Worm (Caenorhabditis elegans): ENCODE results near the gene pifk-1.

pifk-1 gene

DNA sequence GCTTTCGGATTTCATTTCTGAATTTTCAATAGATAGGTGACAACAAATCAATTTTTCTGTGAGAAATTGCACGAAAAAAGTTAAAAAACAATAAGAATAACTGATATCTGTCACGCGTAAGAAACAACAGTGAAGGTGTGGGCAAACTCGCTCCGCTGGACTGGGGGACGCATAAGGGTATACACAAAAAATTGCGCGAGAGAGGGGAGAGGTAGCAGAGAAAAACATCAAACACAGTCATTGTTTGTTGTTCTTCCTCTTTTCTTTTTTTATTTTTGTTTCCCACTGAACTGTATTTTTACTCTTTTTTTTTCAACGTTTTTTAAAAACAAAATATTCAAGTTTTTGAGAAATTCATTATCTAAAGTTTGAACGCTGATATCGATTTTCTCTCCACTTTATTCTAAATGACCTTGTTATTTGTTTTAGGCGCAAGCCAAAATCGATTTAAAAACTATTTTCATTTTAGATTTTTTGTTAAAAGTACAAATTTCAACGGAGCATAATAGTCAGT is at the start of gene pifk-1, which contains the start of gene tbc-11:
pifk-1 (minus strand) TSS at position 17 of the 514 bp plus-strand sequence.
tbc-11 (plus strand) TSS at position 464 of the 514 bp plus-strand sequence.
- TF ChIP-seq unc-62 (GFP tag; optimal IDR thresholded peaks at IDR 0.05): no peak

DNA sequence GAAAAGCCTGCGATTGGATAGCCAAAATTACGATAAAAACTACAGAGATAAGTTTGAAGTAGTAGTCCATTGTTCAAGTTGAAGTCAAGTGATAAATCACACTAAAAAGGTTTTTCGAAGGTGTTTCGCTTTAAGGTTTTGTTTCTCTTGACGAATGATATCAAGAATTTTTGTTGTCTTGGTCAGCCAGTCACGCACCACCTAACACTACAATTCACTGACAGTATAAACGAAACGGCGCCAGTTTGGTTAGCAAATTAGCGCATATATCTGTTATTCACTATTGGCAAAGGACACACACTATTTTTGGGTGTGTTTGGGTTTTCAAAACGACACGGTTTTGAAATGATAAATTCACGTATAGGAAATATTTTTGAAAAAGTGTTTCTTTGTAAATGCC is 45.8 kb upstream of the pifk-1 start, which contains the start of gene C44C1.6:
C44C1.6 (minus strand) TSS at position 199 of the 400 bp plus-strand sequence.
- TF ChIP-seq unc-62 (GFP tag; optimal IDR thresholded peaks at IDR 0.05): no peak

- TF ChIP-seq unc-62 (GFP tag; optimal IDR thresholded peaks at IDR 0.05): no peak
These were observed 38.9 kb upstream of the pifk-1 start, which contains the start of gene ncs-1 for ce11 chrX:963171-963570. Gene ncs-1 (minus strand): TSS chrX:963271.

ce11 chrX:960139-960538 is 35.8 kb upstream of the pifk-1 start:
- no peak for TF ChIP-seq unc-62 (GFP tag; optimal IDR thresholded peaks at IDR 0.05)

DNA sequence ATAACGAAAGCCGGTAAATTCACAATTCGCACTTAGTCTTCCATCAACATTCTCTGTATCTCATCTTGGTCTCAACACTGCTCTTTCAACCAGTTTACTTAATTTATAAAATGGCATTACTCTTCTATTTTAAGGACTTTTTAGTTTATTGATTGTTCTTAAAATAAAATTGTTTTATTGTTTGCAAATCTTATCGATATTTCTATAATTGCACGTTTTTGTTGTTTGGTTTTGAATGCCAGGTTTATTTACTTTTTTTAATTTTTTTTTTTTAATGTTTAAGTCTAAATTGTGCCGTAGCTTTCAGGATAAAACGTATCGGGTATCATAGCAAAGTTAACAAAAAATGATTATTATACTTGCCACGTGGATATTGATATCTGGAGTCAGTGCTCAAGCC is 33.3 kb upstream of the pifk-1 start, which contains the start of gene chil-10:
chil-10 (plus strand) TSS at position 301 of the 400 bp plus-strand sequence.
- TF ChIP-seq unc-62 (GFP tag; optimal IDR thresholded peaks at IDR 0.05): no peak

- no peak for TF ChIP-seq unc-62 (GFP tag; optimal IDR thresholded peaks at IDR 0.05)
These were observed 30.3 kb upstream of the pifk-1 start, which contains the start of gene apm-3 for ce11 chrX:954499-955061. Gene apm-3 (plus strand): TSS chrX:954975.

- no peak for TF ChIP-seq unc-62 (GFP tag; optimal IDR thresholded peaks at IDR 0.05)
These were observed 28.3 kb upstream of the pifk-1 start for ce11 chrX:952557-953083.

DNA sequence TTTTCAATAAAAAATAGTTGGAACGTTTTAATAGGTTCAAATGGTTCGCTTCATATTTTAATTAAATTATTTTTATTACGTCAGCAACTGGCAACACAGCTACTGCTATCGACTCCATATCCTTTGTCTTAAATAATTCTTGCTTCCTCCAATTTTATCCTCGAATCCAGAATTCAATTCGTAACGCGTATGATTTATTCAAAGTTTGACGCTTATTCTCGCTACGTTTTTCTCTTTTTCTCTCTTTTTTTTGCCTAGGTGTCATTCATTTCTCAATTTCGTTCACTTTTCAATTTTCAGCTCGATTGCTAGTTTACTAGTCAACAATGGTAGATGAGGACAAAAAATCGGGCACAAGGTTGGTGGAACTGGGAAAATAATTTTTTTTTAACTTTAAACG is 26.2 kb upstream of the pifk-1 start, which contains the start of gene arr-1:
arr-1 (plus strand) TSS at position 301 of the 400 bp plus-strand sequence.
- no peak for TF ChIP-seq unc-62 (GFP tag; optimal IDR thresholded peaks at IDR 0.05)

- TF ChIP-seq unc-62 (GFP tag; optimal IDR thresholded peaks at IDR 0.05): peak; percentile 35
These were observed 25.2 kb upstream of the pifk-1 start for ce11 chrX:949466-949865.

DNA sequence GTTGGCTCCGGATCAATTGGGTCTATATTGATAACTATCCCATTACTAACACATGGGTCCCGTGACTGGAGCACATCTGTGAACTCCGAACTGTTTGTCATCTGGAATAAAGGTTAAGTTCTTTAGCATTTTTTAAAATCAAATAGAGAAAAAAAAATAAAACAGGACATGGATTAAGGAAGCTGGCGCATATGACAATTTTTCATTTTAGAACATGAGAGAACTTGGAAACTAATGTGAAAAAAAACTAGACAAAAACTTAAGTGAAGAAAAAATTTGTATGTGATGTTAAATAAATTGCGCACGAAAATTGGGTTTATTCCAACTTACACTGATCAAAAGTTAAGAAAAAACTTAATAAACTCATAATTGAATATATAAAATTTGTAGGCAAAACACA is 24.5 kb upstream of the pifk-1 start, which contains the start of gene sms-2:
sms-2 (minus strand) TSS at position 101 of the 400 bp plus-strand sequence.
- no peak for TF ChIP-seq unc-62 (GFP tag; optimal IDR thresholded peaks at IDR 0.05)

ce11 chrX:947885-948284 is 23.6 kb upstream of the pifk-1 start:
- no peak for TF ChIP-seq unc-62 (GFP tag; optimal IDR thresholded peaks at IDR 0.05)

DNA sequence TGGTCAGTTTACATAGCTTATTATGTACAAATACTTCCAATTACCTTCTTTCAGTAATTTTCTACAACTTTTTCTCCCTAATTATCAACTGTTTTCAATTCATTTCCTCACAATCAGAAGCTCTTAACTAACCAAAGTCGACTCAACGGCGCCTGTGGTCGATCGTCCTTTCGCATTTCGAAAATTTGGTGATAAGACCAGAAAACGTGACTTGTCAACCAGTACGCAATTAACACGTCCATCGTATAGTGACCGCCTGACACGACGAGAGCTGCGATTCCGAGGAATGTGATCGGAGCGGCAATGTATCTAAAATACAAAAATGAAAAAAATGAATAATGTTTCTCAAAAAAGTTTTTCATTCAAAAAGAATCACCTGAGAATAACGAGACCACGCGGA is 21.4 kb upstream of the pifk-1 start:
- TF ChIP-seq unc-62 (GFP tag; optimal IDR thresholded peaks at IDR 0.05): no peak

- no peak for TF ChIP-seq unc-62 (GFP tag; optimal IDR thresholded peaks at IDR 0.05)
These were observed 14.1 kb upstream of the pifk-1 start, which contains the start of gene F53H8.3 for ce11 chrX:938269-938883. Gene F53H8.3 (plus strand): TSS chrX:938543.

- TF ChIP-seq unc-62 (GFP tag; optimal IDR thresholded peaks at IDR 0.05): no peak
These were observed 11.7 kb upstream of the pifk-1 start for ce11 chrX:936013-936412.

- no peak for TF ChIP-seq unc-62 (GFP tag; optimal IDR thresholded peaks at IDR 0.05)
These were observed 9.2 kb upstream of the pifk-1 start, which contains the start of gene F35H12.1 for ce11 chrX:933504-933903. Gene F35H12.1 (plus strand): TSS chrX:933804.

DNA sequence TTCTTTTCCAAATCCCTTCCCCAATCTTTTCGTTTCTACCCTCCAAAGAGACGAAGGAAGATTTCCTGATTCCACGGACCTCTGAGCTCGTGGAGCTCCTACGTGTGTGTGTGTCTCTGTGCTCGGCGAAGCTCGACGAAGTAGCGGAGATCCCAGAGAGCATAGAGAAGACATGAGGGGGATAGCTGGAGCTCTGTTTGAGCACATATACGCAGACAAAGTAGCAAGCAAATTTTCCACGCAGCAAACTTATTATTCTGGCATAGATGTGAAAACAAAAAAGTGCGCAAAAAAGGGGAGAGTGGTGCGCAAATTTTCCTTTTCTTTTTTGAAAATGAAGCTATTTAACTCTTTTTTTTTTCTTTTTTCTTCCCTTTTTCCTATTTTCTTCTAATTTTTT is 8.6 kb upstream of the pifk-1 start:
- no peak for TF ChIP-seq unc-62 (GFP tag; optimal IDR thresholded peaks at IDR 0.05)
